Fruit fly (Drosophila melanogaster) S2 (cell line): Measurements from ENCODE around the gene CG14330.

Experiments used
- CG8478 ChIP-seq: fragments of >200 bp; optimal IDR thresholded peaks from 2 replicates; lab custom pipeline; 2018
- CTCF ChIP-seq, 2 experiments: fragments of >200 bp; optimal IDR thresholded peaks; 2 replicates each; lab custom pipeline; 2018

DNA sequence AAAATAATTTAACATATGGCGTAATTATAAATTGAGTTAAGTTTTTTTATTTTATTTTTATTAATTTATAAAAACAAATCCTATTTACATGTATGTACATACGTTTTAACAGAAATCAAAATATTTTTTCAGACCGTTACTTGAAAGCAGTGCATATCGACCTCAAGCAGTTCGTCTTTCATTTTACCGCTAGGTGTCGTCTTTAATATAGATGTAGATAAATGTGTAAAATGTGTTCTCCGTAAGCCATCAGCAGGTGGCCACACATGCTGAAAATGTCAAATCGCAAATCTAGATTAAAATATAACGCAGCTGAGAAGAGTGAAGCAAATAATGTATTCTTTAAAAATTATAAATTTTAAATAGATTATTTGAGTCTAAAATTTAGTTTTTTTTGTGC, 7.2 kb downstream of the CG14330 start:
- TF ChIP-seq CG8478 (lab: Kevin White, UChicago) (no peak), CTCF (optimal IDR thresholded peaks at IDR 0.05; lab: Kevin White, UChicago) (peak; percentile 84 to 91)
